Worm (Caenorhabditis elegans) whole organism, L1 larva: Measurements from ENCODE around the gene enol-1.
A peak's percentile ranks its signal among the peaks of the same experiment; 100 is the strongest.

Experiments used
- C04F5.9 ChIP-seq: sonication (generic microtip); optimal IDR thresholded peaks from 2 replicates; lab custom pipeline; 2016; ENCODE audit warnings: missing genetic modification characterization, missing compliant biosample characterization
- C16A3.4 ChIP-seq: fragments of 150-350 bp; optimal IDR thresholded peaks from 2 replicates; lab custom pipeline; 2014; ENCODE audit warnings: missing biosample characterization, missing genetic modification characterization
- C34B4.2 ChIP-seq: sonication (generic microtip); optimal IDR thresholded peaks from 2 replicates; lab custom pipeline; 2017; ENCODE audit warnings: mild to moderate bottlenecking, missing genetic modification characterization, missing compliant biosample characterization
- Y116A8C.19 ChIP-seq: sonication (generic microtip); optimal IDR thresholded peaks from 2 replicates; lab custom pipeline; 2016; ENCODE audit warnings: missing compliant biosample characterization, missing genetic modification characterization, borderline replicate concordance
- ama-1 ChIP-seq: fragments of 150-350 bp; optimal IDR thresholded peaks from 2 replicates; lab custom pipeline; 2014
- blmp-1 ChIP-seq: fragments of 150-350 bp; optimal IDR thresholded peaks from 2 replicates; lab custom pipeline; 2014; ENCODE audit warnings: missing biosample characterization, missing genetic modification characterization
- ceh-63 ChIP-seq: fragments of 200-800 bp; sonication (Bioruptor generic); optimal IDR thresholded peaks from 2 replicates; lab custom pipeline; 2018; ENCODE audit warnings: mild to moderate bottlenecking, missing genetic modification characterization, missing compliant biosample characterization
- ceh-8 ChIP-seq: fragments of 200-800 bp; sonication (Bioruptor generic); optimal IDR thresholded peaks from 2 replicates; lab custom pipeline; 2018; ENCODE audit warnings: mild to moderate bottlenecking, missing genetic modification characterization, moderate library complexity, missing compliant biosample characterization
- ceh-82 ChIP-seq, 3 experiments: fragments of 150-350 bp in 1 of 3; sonication (generic microtip) in 2 of 3; optimal IDR thresholded peaks; 2 replicates each; lab custom pipeline; 2014 to 2017; ENCODE audit warnings: missing biosample characterization in 3 of 3, missing genetic modification characterization in 3 of 3
- ceh-88 ChIP-seq: fragments of 200-800 bp; sonication (Bioruptor generic); IDR thresholded peaks from 2 replicates; pipeline ENCODE4 v1.3.6; 2022; ENCODE audit warnings: missing genetic modification characterization, missing compliant biosample characterization
- efl-1 ChIP-seq, 4 experiments: fragments of 150-350 bp; optimal IDR thresholded peaks in 3 of 4; peaks in 1 of 4; 1 replicate in 1 of 4; 2 replicates in 3 of 4; lab custom pipeline; 2014; ENCODE audit warnings: missing biosample characterization in 2 of 4, missing genetic modification characterization in 2 of 4, missing genetic modification reagents in 2 of 4
- egl-13 ChIP-seq: sonication (generic microtip); optimal IDR thresholded peaks from 2 replicates; lab custom pipeline; 2016; ENCODE audit warnings: missing genotype, missing genetic modification reagents, missing genetic modification characterization, missing compliant biosample characterization
- egl-27 ChIP-seq, 2 experiments: fragments of 150-350 bp in 1 of 2; sonication (generic microtip); optimal IDR thresholded peaks; 3 replicates each; lab custom pipeline; 2017 to 2018; ENCODE audit warnings: missing biosample characterization in 2 of 2, missing genetic modification characterization in 2 of 2, missing genetic modification reagents in 2 of 2
- elt-3 ChIP-seq, 6 experiments: fragments of 150-350 bp in 1 of 6; sonication (generic microtip); optimal IDR thresholded peaks; 2 replicates each; lab custom pipeline; 2017 to 2018; ENCODE audit warnings: missing biosample characterization in 6 of 6, missing genetic modification characterization in 6 of 6, inconsistent platforms in 1 of 6
- fkh-4 ChIP-seq: sonication (generic microtip); optimal IDR thresholded peaks from 2 replicates; lab custom pipeline; 2016; ENCODE audit warnings: missing compliant biosample characterization, missing genetic modification characterization, borderline replicate concordance
- fkh-8 ChIP-seq: sonication (generic microtip); optimal IDR thresholded peaks from 2 replicates; lab custom pipeline; 2016; ENCODE audit warnings: mild to moderate bottlenecking, missing genetic modification characterization, missing compliant biosample characterization
- fos-1 ChIP-seq: fragments of 150-350 bp; optimal IDR thresholded peaks from 2 replicates; lab custom pipeline; 2014; ENCODE audit warnings: missing biosample characterization, missing genetic modification characterization
- grh-1 ChIP-seq: fragments of 200-800 bp; sonication (Bioruptor generic); IDR thresholded peaks from 2 replicates; pipeline ENCODE4 v1.3.6; 2022; ENCODE audit warnings: missing genetic modification reagents, missing genetic modification characterization, missing compliant biosample characterization
- hlh-4 ChIP-seq: sonication (generic microtip); optimal IDR thresholded peaks from 2 replicates; lab custom pipeline; 2016; ENCODE audit warnings: mild to moderate bottlenecking, missing genetic modification characterization, missing compliant biosample characterization
- irx-1 ChIP-seq: sonication (generic microtip); optimal IDR thresholded peaks from 2 replicates; lab custom pipeline; 2016; ENCODE audit warnings: missing genetic modification characterization, missing compliant biosample characterization
- lin-13 ChIP-seq: fragments of 150-350 bp; optimal IDR thresholded peaks from 2 replicates; lab custom pipeline; 2014; ENCODE audit warnings: missing biosample characterization, missing genetic modification reagents, missing genetic modification characterization
- lin-14 ChIP-seq: fragments of 200-800 bp; sonication (Bioruptor generic); optimal IDR thresholded peaks from 2 replicates; lab custom pipeline; 2018; ENCODE audit warnings: mild to moderate bottlenecking, missing genetic modification characterization, moderate library complexity, missing compliant biosample characterization
- lin-15B ChIP-seq: fragments of 150-350 bp; sonication (generic microtip); optimal IDR thresholded peaks from 3 replicates; lab custom pipeline; 2014; ENCODE audit warnings: missing biosample characterization, missing genetic modification characterization
- lin-39 ChIP-seq: fragments of 150-350 bp; optimal IDR thresholded peaks from 2 replicates; lab custom pipeline; 2014; ENCODE audit warnings: missing biosample characterization, missing genetic modification reagents, missing genetic modification characterization
- mab-9 ChIP-seq: fragments of 200-800 bp; sonication (Bioruptor generic); IDR thresholded peaks from 2 replicates; pipeline ENCODE4 v1.3.6; 2022; ENCODE audit warnings: missing genetic modification reagents, missing genetic modification characterization, missing compliant biosample characterization
- mdl-1 ChIP-seq, 2 experiments: fragments of 150-350 bp; optimal IDR thresholded peaks; 2 replicates each; lab custom pipeline; 2014 to 2017; ENCODE audit warnings: missing biosample characterization in 2 of 2, missing genetic modification characterization in 2 of 2, inconsistent platforms in 1 of 2
- mep-1 ChIP-seq: fragments of 150-350 bp; optimal IDR thresholded peaks from 2 replicates; lab custom pipeline; 2014; ENCODE audit warnings: missing biosample characterization, missing genetic modification characterization
- nhr-11 ChIP-seq: fragments of 150-350 bp; optimal IDR thresholded peaks from 2 replicates; lab custom pipeline; 2014; ENCODE audit warnings: missing biosample characterization, missing genetic modification characterization
- nhr-12 ChIP-seq: sonication (generic microtip); optimal IDR thresholded peaks from 2 replicates; lab custom pipeline; 2017; ENCODE audit warnings: missing biosample characterization, missing genetic modification characterization
- nhr-19 ChIP-seq: fragments of 200-800 bp; sonication (Bioruptor generic); conservative IDR thresholded peaks from 2 replicates; pipeline ENCODE4 v1.3.6; 2022; ENCODE audit warnings: missing genetic modification characterization, missing compliant biosample characterization
- nhr-47 ChIP-seq: sonication (generic microtip); optimal IDR thresholded peaks from 2 replicates; lab custom pipeline; 2016; ENCODE audit warnings: mild to moderate bottlenecking, missing genetic modification characterization, moderate library complexity, missing compliant biosample characterization
- nhr-77 ChIP-seq: fragments of 150-350 bp; optimal IDR thresholded peaks from 2 replicates; lab custom pipeline; 2014; ENCODE audit warnings: missing biosample characterization, missing genetic modification characterization
- nhr-84 ChIP-seq: sonication (generic microtip); optimal IDR thresholded peaks from 2 replicates; lab custom pipeline; 2017; ENCODE audit warnings: missing biosample characterization, missing genetic modification characterization
- nhr-90 ChIP-seq: sonication (generic microtip); optimal IDR thresholded peaks from 2 replicates; lab custom pipeline; 2016; ENCODE audit warnings: mild to moderate bottlenecking, missing genetic modification characterization, missing compliant biosample characterization; ENCODE audit not compliant: poor library complexity
- pax-3 ChIP-seq: fragments of 200-800 bp; sonication (Bioruptor generic); optimal IDR thresholded peaks from 2 replicates; lab custom pipeline; 2018; ENCODE audit warnings: mild to moderate bottlenecking, missing genetic modification characterization, moderate library complexity, missing compliant biosample characterization
- snpc-4 ChIP-seq: fragments of 150-350 bp; optimal IDR thresholded peaks from 2 replicates; lab custom pipeline; 2014; ENCODE audit warnings: missing biosample characterization, missing genetic modification characterization
- sox-4 ChIP-seq: sonication (generic microtip); optimal IDR thresholded peaks from 2 replicates; lab custom pipeline; 2016; ENCODE audit warnings: missing genetic modification characterization, missing compliant biosample characterization
- sup-37 ChIP-seq: fragments of 200-800 bp; sonication (Bioruptor generic); optimal IDR thresholded peaks from 2 replicates; lab custom pipeline; 2018; ENCODE audit warnings: mild to moderate bottlenecking, missing genetic modification characterization, missing compliant biosample characterization
- swsn-7 ChIP-seq: sonication (generic microtip); optimal IDR thresholded peaks from 2 replicates; lab custom pipeline; 2016; ENCODE audit warnings: missing genetic modification characterization, missing compliant biosample characterization
- tbx-2 ChIP-seq: sonication (generic microtip); optimal IDR thresholded peaks from 2 replicates; lab custom pipeline; 2016; ENCODE audit warnings: missing genetic modification characterization, missing compliant biosample characterization
- unc-130 ChIP-seq: fragments of 150-350 bp; optimal IDR thresholded peaks from 2 replicates; lab custom pipeline; 2017; ENCODE audit warnings: missing biosample characterization, missing genetic modification characterization, inconsistent platforms
- unc-30 ChIP-seq: sonication (generic microtip); optimal IDR thresholded peaks from 2 replicates; lab custom pipeline; 2017; ENCODE audit warnings: missing biosample characterization, missing genetic modification characterization
- vab-15 ChIP-seq: sonication (generic microtip); optimal IDR thresholded peaks from 2 replicates; lab custom pipeline; 2017; ENCODE audit warnings: missing genotype, mild to moderate bottlenecking, missing genetic modification characterization, missing compliant biosample characterization
- zip-4 ChIP-seq: fragments of 200-800 bp; sonication (Bioruptor generic); optimal IDR thresholded peaks from 2 replicates; lab custom pipeline; 2018; ENCODE audit warnings: mild to moderate bottlenecking, missing genetic modification characterization, moderate library complexity, missing compliant biosample characterization
- ztf-4 ChIP-seq: fragments of 150-350 bp; optimal IDR thresholded peaks from 2 replicates; lab custom pipeline; 2014; ENCODE audit warnings: missing biosample characterization, missing genetic modification characterization

Gene enol-1

DNA sequence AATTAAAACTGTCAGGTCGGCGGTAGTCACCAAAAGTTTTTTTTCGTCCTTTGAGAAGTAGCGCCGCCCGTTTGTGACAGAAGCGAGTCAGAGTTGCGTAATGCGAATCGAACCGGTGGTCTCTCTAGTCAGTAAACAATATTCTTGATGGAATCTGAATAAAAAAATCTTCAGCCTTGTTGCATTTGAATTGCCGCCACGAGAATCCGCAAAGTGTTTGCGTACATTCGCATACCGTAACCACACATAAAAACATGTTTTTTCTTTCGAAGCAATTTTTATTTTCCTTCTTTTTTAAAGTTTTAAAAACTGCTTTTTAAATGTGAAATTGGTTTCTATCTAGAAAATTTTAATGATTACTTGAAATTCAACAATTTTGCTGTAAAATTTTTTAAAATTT lies 39.8 kb upstream of the enol-1 start (continued):
- TF ChIP-seq sox-4 (tag; lab: Kevin White, UChicago) (no peak), nhr-12 (tag; lab: Kevin White, UChicago) (no peak)

DNA sequence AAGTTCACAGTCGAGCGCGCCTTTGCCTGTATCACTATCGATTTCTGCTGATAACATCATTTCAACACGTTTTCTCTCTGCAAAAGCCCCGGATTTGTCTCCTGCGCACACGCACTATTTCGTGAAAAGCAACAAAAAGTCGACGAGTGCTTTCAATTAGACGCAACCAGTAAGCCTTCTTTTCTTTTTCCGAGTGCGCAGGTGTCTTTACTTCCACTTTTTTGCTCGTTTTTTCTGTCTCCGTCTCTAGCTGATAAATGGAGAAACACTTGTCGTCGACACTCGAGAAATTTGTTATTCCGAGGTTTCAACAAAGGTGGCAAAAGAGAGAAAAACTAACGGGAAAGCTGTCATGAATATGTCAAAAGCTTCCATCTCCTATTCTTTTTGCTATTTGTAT lies 39.2 kb upstream of the enol-1 start:
- TF ChIP-seq nhr-19 (GFP tag; lab: Robert Waterston, UW) (no peak), C04F5.9 (tag; lab: Kevin White, UChicago) (no peak), Y116A8C.19 (tag; lab: Kevin White, UChicago) (no peak), nhr-77 (tag; lab: Kevin White, UChicago) (peak; percentile 33), mep-1 (no peak), nhr-84 (tag; lab: Kevin White, UChicago) (no peak), fos-1 (tag; lab: Kevin White, UChicago) (no peak), fkh-8 (tag; lab: Kevin White, UChicago) (peak; percentile 44), zip-4 (GFP tag; lab: Kevin White, UChicago) (no peak), lin-14 (GFP tag; lab: Kevin White, UChicago) (peak; percentile 61), C16A3.4 (tag; lab: Kevin White, UChicago) (no peak), efl-1 (optimal IDR thresholded peaks at IDR 0.05; lab: Kevin White, UChicago) (no peak), efl-1 (GFP tag; optimal IDR thresholded peaks at IDR 0.05 in 1 of 2; lab: Kevin White, UChicago) (no peak)

DNA sequence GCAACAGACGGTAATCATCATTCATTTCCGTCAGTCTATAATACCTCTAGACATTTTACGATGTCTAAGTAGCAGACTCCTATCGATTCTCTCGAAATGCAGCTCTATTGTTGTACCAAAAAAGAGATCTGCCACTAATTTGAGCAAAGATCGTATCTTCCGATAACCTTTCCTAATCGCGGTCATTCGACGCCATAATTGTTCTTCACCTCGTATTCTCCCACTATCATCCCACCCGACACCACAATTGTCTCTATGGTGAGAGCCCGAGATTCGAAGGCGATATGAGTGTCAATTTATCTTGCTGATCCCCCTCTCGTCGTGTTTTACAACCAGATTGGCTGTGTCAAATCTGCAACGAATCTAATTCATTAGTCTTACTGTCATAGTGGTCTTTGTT lies 35.4 kb upstream of the enol-1 start:
- TF ChIP-seq nhr-12 (tag; lab: Kevin White, UChicago) = no peak
- TF ChIP-seq snpc-4 (tag; lab: Kevin White, UChicago) = no peak
- no peak for TF ChIP-seq irx-1 (tag; lab: Kevin White, UChicago)
- no peak for TF ChIP-seq sup-37 (GFP tag; lab: Kevin White, UChicago)
- TF ChIP-seq ceh-63 (GFP tag; lab: Kevin White, UChicago) = no peak
- TF ChIP-seq mep-1 = no peak
- TF ChIP-seq grh-1 (GFP tag; lab: Robert Waterston, UW) = no peak
- TF ChIP-seq egl-13 (tag; lab: Kevin White, UChicago) = no peak
- TF ChIP-seq unc-30 (tag; lab: Kevin White, UChicago) = no peak
- TF ChIP-seq C34B4.2 (tag; lab: Kevin White, UChicago) = no peak
- TF ChIP-seq ceh-8 (GFP tag; lab: Kevin White, UChicago) = no peak
- TF ChIP-seq nhr-47 (tag; lab: Kevin White, UChicago) = no peak
- no peak for TF ChIP-seq unc-130
- TF ChIP-seq lin-39 (tag; lab: Kevin White, UChicago) = no peak

DNA sequence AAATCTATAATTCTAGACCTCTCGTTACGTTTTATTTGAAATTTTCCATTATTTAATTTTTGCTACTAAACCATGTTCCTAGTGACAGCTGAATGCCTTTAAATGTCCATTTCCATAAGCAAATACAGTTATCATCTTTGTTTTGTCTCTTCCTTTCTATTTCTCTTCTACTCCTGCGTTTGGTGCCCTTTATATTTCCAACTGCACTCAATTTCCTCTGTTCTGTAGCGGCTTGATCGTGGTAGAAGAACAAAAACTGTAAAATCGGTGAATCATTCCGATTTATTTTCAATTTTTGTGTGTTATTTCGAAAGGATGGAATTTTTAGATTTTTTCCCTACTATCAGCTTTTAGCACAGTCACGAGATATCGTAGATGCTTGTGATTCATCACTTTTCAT lies 34.9 kb upstream of the enol-1 start:
- TF ChIP-seq ama-1 (lab: Kevin White, UChicago) (no peak), vab-15 (tag; lab: Kevin White, UChicago) (no peak), lin-39 (tag; lab: Kevin White, UChicago) (no peak), fkh-8 (tag; lab: Kevin White, UChicago) (no peak), snpc-4 (tag; lab: Kevin White, UChicago) (no peak), unc-30 (tag; lab: Kevin White, UChicago) (no peak), blmp-1 (tag; lab: Kevin White, UChicago) (no peak), nhr-90 (no peak)
- TF ChIP-seq, all 84 proteins: peak for 0

DNA sequence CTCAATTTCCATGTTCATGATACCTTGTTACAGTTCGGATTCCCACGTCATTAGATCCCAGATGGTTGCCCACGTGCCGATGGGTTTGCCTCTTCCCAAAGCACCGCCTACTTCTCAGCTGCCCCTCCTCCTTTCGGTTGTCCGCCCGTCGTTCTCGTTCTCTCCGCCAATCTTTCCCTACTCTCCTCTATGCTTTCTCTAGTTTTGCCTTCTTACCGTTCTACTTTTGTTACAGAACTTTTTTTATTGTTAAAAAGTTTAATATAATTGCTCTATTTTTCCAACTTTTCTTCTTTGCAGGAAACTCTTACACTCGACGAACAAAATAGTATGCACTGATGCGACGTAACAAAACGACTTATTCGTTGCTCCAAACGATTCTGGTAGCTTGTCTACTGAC lies 34.3 kb upstream of the enol-1 start, which contains the start of gene lat-1:
Gene lat-1, plus strand, starts transcription at position 301 of the 400 bp plus-strand sequence.
- TF ChIP-seq mdl-1 (tag; optimal IDR thresholded peaks at IDR 0.05; lab: Kevin White, UChicago) = no peak
- no peak for TF ChIP-seq pax-3 (tag; lab: Kevin White, UChicago)
- TF ChIP-seq irx-1 (tag; lab: Kevin White, UChicago) = no peak
- TF ChIP-seq mab-9 (GFP tag; lab: Robert Waterston, UW) = no peak
- no peak for TF ChIP-seq nhr-11 (tag; lab: Kevin White, UChicago)
- no peak for TF ChIP-seq fkh-4 (tag; lab: Kevin White, UChicago)
- no peak for TF ChIP-seq lin-15B (tag; lab: Kevin White, UChicago)
- no peak for TF ChIP-seq blmp-1 (tag; lab: Kevin White, UChicago)
- TF ChIP-seq egl-27 (tag; optimal IDR thresholded peaks at IDR 0.05; lab: Kevin White, UChicago) = no peak
- TF ChIP-seq ceh-82 (tag; optimal IDR thresholded peaks at IDR 0.05; lab: Kevin White, UChicago) = no peak
- no peak for TF ChIP-seq tbx-2
- no peak for TF ChIP-seq nhr-90
- TF ChIP-seq ceh-88 (GFP tag; lab: Robert Waterston, UW) = no peak
- no peak for TF ChIP-seq elt-3 (tag; optimal IDR thresholded peaks at IDR 0.05; lab: Kevin White, UChicago)
- no peak for TF ChIP-seq swsn-7 (tag; lab: Kevin White, UChicago)
- TF ChIP-seq sox-4 (tag; lab: Kevin White, UChicago) = no peak
- TF ChIP-seq hlh-4 (tag; lab: Kevin White, UChicago) = no peak
- TF ChIP-seq lin-13 (GFP tag; lab: Kevin White, UChicago) = no peak
- no peak for TF ChIP-seq ztf-4 (tag; lab: Kevin White, UChicago)
